Worm (Caenorhabditis elegans) whole organism, L1 larva: ENCODE data around the gene lgc-44.

Experiments used
- C34B4.2 ChIP-seq: sonication (generic microtip); optimal IDR thresholded peaks from 2 replicates; lab custom pipeline; 2017; ENCODE audit warnings: mild to moderate bottlenecking, missing genetic modification characterization, missing compliant biosample characterization
- ceh-82 ChIP-seq, 3 experiments: fragments of 150-350 bp in 1 of 3; sonication (generic microtip) in 2 of 3; optimal IDR thresholded peaks; 2 replicates each; lab custom pipeline; 2014 to 2017; ENCODE audit warnings: missing biosample characterization in 3 of 3, missing genetic modification characterization in 3 of 3
- ceh-88 ChIP-seq: fragments of 200-800 bp; sonication (Bioruptor generic); IDR thresholded peaks from 2 replicates; pipeline ENCODE4 v1.3.6; 2022; ENCODE audit warnings: missing genetic modification characterization, missing compliant biosample characterization
- ces-1 ChIP-seq: fragments of 150-350 bp; optimal IDR thresholded peaks from 2 replicates; lab custom pipeline; 2014; ENCODE audit warnings: missing biosample characterization, missing genetic modification reagents, missing genetic modification characterization
- efl-1 ChIP-seq, 4 experiments: fragments of 150-350 bp; optimal IDR thresholded peaks in 3 of 4; peaks in 1 of 4; 1 replicate in 1 of 4; 2 replicates in 3 of 4; lab custom pipeline; 2014; ENCODE audit warnings: missing biosample characterization in 2 of 4, missing genetic modification characterization in 2 of 4, missing genetic modification reagents in 2 of 4
- efl-3 ChIP-seq: fragments of 200-800 bp; sonication (Bioruptor generic); optimal IDR thresholded peaks from 2 replicates; lab custom pipeline; 2018; ENCODE audit warnings: mild to moderate bottlenecking, missing genetic modification characterization, missing compliant biosample characterization
- egl-13 ChIP-seq: sonication (generic microtip); optimal IDR thresholded peaks from 2 replicates; lab custom pipeline; 2016; ENCODE audit warnings: missing genotype, missing genetic modification reagents, missing genetic modification characterization, missing compliant biosample characterization
- elt-2 ChIP-seq: sonication (generic microtip); optimal IDR thresholded peaks from 2 replicates; lab custom pipeline; 2016; ENCODE audit warnings: missing genetic modification characterization, mild to moderate bottlenecking, inconsistent platforms, missing compliant biosample characterization, missing genetic modification reagents
- elt-3 ChIP-seq, 6 experiments: fragments of 150-350 bp in 1 of 6; sonication (generic microtip); optimal IDR thresholded peaks; 2 replicates each; lab custom pipeline; 2017 to 2018; ENCODE audit warnings: missing biosample characterization in 6 of 6, missing genetic modification characterization in 6 of 6, inconsistent platforms in 1 of 6
- fkh-4 ChIP-seq: sonication (generic microtip); optimal IDR thresholded peaks from 2 replicates; lab custom pipeline; 2016; ENCODE audit warnings: missing compliant biosample characterization, missing genetic modification characterization, borderline replicate concordance
- grh-1 ChIP-seq: fragments of 200-800 bp; sonication (Bioruptor generic); IDR thresholded peaks from 2 replicates; pipeline ENCODE4 v1.3.6; 2022; ENCODE audit warnings: missing genetic modification reagents, missing genetic modification characterization, missing compliant biosample characterization
- hlh-4 ChIP-seq: sonication (generic microtip); optimal IDR thresholded peaks from 2 replicates; lab custom pipeline; 2016; ENCODE audit warnings: mild to moderate bottlenecking, missing genetic modification characterization, missing compliant biosample characterization
- hpl-2 ChIP-seq: fragments of 150-350 bp; optimal IDR thresholded peaks from 2 replicates; lab custom pipeline; 2014; ENCODE audit warnings: missing biosample characterization, missing genetic modification reagents, missing genetic modification characterization
- irx-1 ChIP-seq: sonication (generic microtip); optimal IDR thresholded peaks from 2 replicates; lab custom pipeline; 2016; ENCODE audit warnings: missing genetic modification characterization, missing compliant biosample characterization
- jun-1 ChIP-seq: fragments of 150-350 bp; optimal IDR thresholded peaks from 2 replicates; lab custom pipeline; 2014; ENCODE audit warnings: missing biosample characterization, missing genetic modification reagents, missing genetic modification characterization
- lin-13 ChIP-seq: fragments of 150-350 bp; optimal IDR thresholded peaks from 2 replicates; lab custom pipeline; 2014; ENCODE audit warnings: missing biosample characterization, missing genetic modification reagents, missing genetic modification characterization
- lin-15B ChIP-seq: fragments of 150-350 bp; sonication (generic microtip); optimal IDR thresholded peaks from 3 replicates; lab custom pipeline; 2014; ENCODE audit warnings: missing biosample characterization, missing genetic modification characterization
- lin-35 ChIP-seq, 2 experiments: fragments of 150-350 bp; optimal IDR thresholded peaks; 2 replicates each; lab custom pipeline; 2014; ENCODE audit warnings: missing biosample characterization in 2 of 2, missing genetic modification characterization in 2 of 2, missing genetic modification reagents in 2 of 2
- lir-3 ChIP-seq: sonication (generic microtip); optimal IDR thresholded peaks from 2 replicates; lab custom pipeline; 2016; ENCODE audit warnings: mild to moderate bottlenecking, missing genetic modification characterization, moderate library complexity, missing compliant biosample characterization; ENCODE audit not compliant: poor library complexity
- lsy-2 ChIP-seq, 2 experiments: fragments of 150-350 bp; optimal IDR thresholded peaks; 2 replicates each; lab custom pipeline; 2014; ENCODE audit warnings: missing biosample characterization in 2 of 2, missing genetic modification characterization in 2 of 2
- mab-9 ChIP-seq: fragments of 200-800 bp; sonication (Bioruptor generic); IDR thresholded peaks from 2 replicates; pipeline ENCODE4 v1.3.6; 2022; ENCODE audit warnings: missing genetic modification reagents, missing genetic modification characterization, missing compliant biosample characterization
- mdl-1 ChIP-seq, 2 experiments: fragments of 150-350 bp; optimal IDR thresholded peaks; 2 replicates each; lab custom pipeline; 2014 to 2017; ENCODE audit warnings: missing biosample characterization in 2 of 2, missing genetic modification characterization in 2 of 2, inconsistent platforms in 1 of 2
- mep-1 ChIP-seq: fragments of 150-350 bp; optimal IDR thresholded peaks from 2 replicates; lab custom pipeline; 2014; ENCODE audit warnings: missing biosample characterization, missing genetic modification characterization
- nhr-19 ChIP-seq: fragments of 200-800 bp; sonication (Bioruptor generic); conservative IDR thresholded peaks from 2 replicates; pipeline ENCODE4 v1.3.6; 2022; ENCODE audit warnings: missing genetic modification characterization, missing compliant biosample characterization
- nhr-20 ChIP-seq: sonication (generic microtip); optimal IDR thresholded peaks from 2 replicates; lab custom pipeline; 2016; ENCODE audit warnings: mild to moderate bottlenecking, missing genetic modification characterization, missing compliant biosample characterization
- nhr-71 ChIP-seq: sonication (generic microtip); optimal IDR thresholded peaks from 2 replicates; lab custom pipeline; 2016; ENCODE audit warnings: mild to moderate bottlenecking, missing genetic modification characterization, moderate library complexity, missing compliant biosample characterization
- nhr-77 ChIP-seq: fragments of 150-350 bp; optimal IDR thresholded peaks from 2 replicates; lab custom pipeline; 2014; ENCODE audit warnings: missing biosample characterization, missing genetic modification characterization
- nhr-85 ChIP-seq: sonication (generic microtip); peaks from one replicate; lab custom pipeline; 2016; ENCODE audit warnings: missing genetic modification characterization, inconsistent platforms, missing compliant biosample characterization
- nhr-90 ChIP-seq: sonication (generic microtip); optimal IDR thresholded peaks from 2 replicates; lab custom pipeline; 2016; ENCODE audit warnings: mild to moderate bottlenecking, missing genetic modification characterization, missing compliant biosample characterization; ENCODE audit not compliant: poor library complexity
- pag-3 ChIP-seq: sonication (generic microtip); optimal IDR thresholded peaks from 2 replicates; lab custom pipeline; 2017; ENCODE audit warnings: missing genetic modification characterization, mild to moderate bottlenecking, missing compliant biosample characterization, antibody characterized with exemption, borderline replicate concordance; ENCODE audit not compliant: insufficient read depth
- pax-3 ChIP-seq: fragments of 200-800 bp; sonication (Bioruptor generic); optimal IDR thresholded peaks from 2 replicates; lab custom pipeline; 2018; ENCODE audit warnings: mild to moderate bottlenecking, missing genetic modification characterization, moderate library complexity, missing compliant biosample characterization
- pqm-1 ChIP-seq: sonication (generic microtip); optimal IDR thresholded peaks from 3 replicates; lab custom pipeline; 2017; ENCODE audit warnings: missing biosample characterization, missing genetic modification characterization
- skn-1 ChIP-seq: fragments of 150-350 bp; optimal IDR thresholded peaks from 2 replicates; lab custom pipeline; 2014; ENCODE audit warnings: missing biosample characterization, missing genetic modification characterization
- snpc-4 ChIP-seq: fragments of 150-350 bp; optimal IDR thresholded peaks from 2 replicates; lab custom pipeline; 2014; ENCODE audit warnings: missing biosample characterization, missing genetic modification characterization
- sox-4 ChIP-seq: sonication (generic microtip); optimal IDR thresholded peaks from 2 replicates; lab custom pipeline; 2016; ENCODE audit warnings: missing genetic modification characterization, missing compliant biosample characterization
- sptf-1 ChIP-seq: fragments of 150-350 bp; optimal IDR thresholded peaks from 2 replicates; lab custom pipeline; 2014; ENCODE audit warnings: missing biosample characterization, missing genetic modification characterization
- tlp-1 ChIP-seq: fragments of 150-350 bp; optimal IDR thresholded peaks from 2 replicates; lab custom pipeline; 2014; ENCODE audit warnings: missing biosample characterization, missing genetic modification characterization
- unc-130 ChIP-seq: fragments of 150-350 bp; optimal IDR thresholded peaks from 2 replicates; lab custom pipeline; 2017; ENCODE audit warnings: missing biosample characterization, missing genetic modification characterization, inconsistent platforms
- unc-62 ChIP-seq: fragments of 150-350 bp; optimal IDR thresholded peaks from 2 replicates; lab custom pipeline; 2014; ENCODE audit warnings: missing biosample characterization, missing genetic modification reagents, missing genetic modification characterization
- unc-86 ChIP-seq: sonication (generic microtip); optimal IDR thresholded peaks from 2 replicates; lab custom pipeline; 2016; ENCODE audit warnings: missing genetic modification characterization, missing compliant biosample characterization
- unc-98 ChIP-seq: fragments of 200-800 bp; sonication (Bioruptor generic); IDR thresholded peaks from 2 replicates; pipeline ENCODE4 v1.3.6; 2022; ENCODE audit warnings: missing genetic modification characterization, missing compliant biosample characterization
- xbp-1 ChIP-seq: sonication (generic microtip); optimal IDR thresholded peaks from 2 replicates; lab custom pipeline; 2016; ENCODE audit warnings: missing genetic modification characterization, missing compliant biosample characterization
- zag-1 ChIP-seq: fragments of 150-350 bp; optimal IDR thresholded peaks from 2 replicates; lab custom pipeline; 2014; ENCODE audit warnings: missing biosample characterization, missing genetic modification characterization

The lgc-44 gene

ce11 chrV:11649254-11649653 is 23.1 kb downstream of the lgc-44 start:
- peak; percentile 27 for TF ChIP-seq nhr-20 (tag; lab: Kevin White, UChicago)
- peak; percentile 75 for TF ChIP-seq elt-2
- no peak for TF ChIP-seq pax-3 (tag; lab: Kevin White, UChicago)
- no peak for TF ChIP-seq efl-1 (optimal IDR thresholded peaks at IDR 0.05; lab: Kevin White, UChicago)
- peak in 1 of 2 experiments; percentile 19 for TF ChIP-seq efl-1 (GFP tag; optimal IDR thresholded peaks at IDR 0.05 in 1 of 2; lab: Kevin White, UChicago)

- TF ChIP-seq unc-62 (GFP tag; lab: Kevin White, UChicago) = no peak
- no peak for TF ChIP-seq hlh-4 (tag; lab: Kevin White, UChicago)
- no peak for TF ChIP-seq ceh-88
- TF ChIP-seq mdl-1 (tag; optimal IDR thresholded peaks at IDR 0.05; lab: Kevin White, UChicago) = no peak
- no peak for TF ChIP-seq unc-86 (tag; lab: Kevin White, UChicago)
- TF ChIP-seq nhr-90 (tag; lab: Kevin White, UChicago) = peak; percentile 8
- peak; percentile 49 for TF ChIP-seq nhr-20 (tag; lab: Kevin White, UChicago)
- no peak for TF ChIP-seq efl-3
- TF ChIP-seq grh-1 (GFP tag; lab: Robert Waterston, UW) = no peak
- peak; percentile 19 for TF ChIP-seq nhr-71 (tag; lab: Kevin White, UChicago)
- TF ChIP-seq pag-3 = no peak
- no peak for TF ChIP-seq snpc-4 (tag; lab: Kevin White, UChicago)
- no peak for TF ChIP-seq lsy-2 (tag; optimal IDR thresholded peaks at IDR 0.05; lab: Kevin White, UChicago)
- TF ChIP-seq elt-2 = peak; percentile 89
- TF ChIP-seq mab-9 (GFP tag; lab: Robert Waterston, UW) = no peak
- TF ChIP-seq lin-35 (GFP tag; optimal IDR thresholded peaks at IDR 0.05; lab: Kevin White, UChicago) = peak in 1 of 2 experiments; percentile 42
- no peak for TF ChIP-seq irx-1
- TF ChIP-seq skn-1 (tag; lab: Kevin White, UChicago) = no peak
- TF ChIP-seq zag-1 = no peak
- TF ChIP-seq ces-1 (GFP tag; lab: Kevin White, UChicago) = no peak
- no peak for TF ChIP-seq sptf-1 (tag; lab: Kevin White, UChicago)
- no peak for TF ChIP-seq sox-4
- no peak for TF ChIP-seq jun-1 (tag; lab: Kevin White, UChicago)
- peak; percentile 32 for TF ChIP-seq pqm-1 (tag; lab: Kevin White, UChicago)
- no peak for TF ChIP-seq nhr-19
- TF ChIP-seq, all 84 proteins: peak for 6
Measured at ce11 chrV:11648435-11648834, 24.0 kb downstream of the lgc-44 start.

- TF ChIP-seq pqm-1 (tag; lab: Kevin White, UChicago) (peak; percentile 1), nhr-77 (tag; lab: Kevin White, UChicago) (no peak), lin-13 (GFP tag; lab: Kevin White, UChicago) (no peak)
Measured at ce11 chrV:11647821-11648220, 24.6 kb downstream of the lgc-44 start.

ce11 chrV:11645244-11645643 is 27.2 kb downstream of the lgc-44 start, which contains the start of gene skp-1:
Gene skp-1, plus strand, starts transcription at chrV:11645481.
- no peak for TF ChIP-seq zag-1
- no peak for TF ChIP-seq unc-98 (GFP tag; lab: Robert Waterston, UW)
- TF ChIP-seq mep-1 = no peak
- no peak for TF ChIP-seq lir-3
- TF ChIP-seq efl-3 = no peak
- TF ChIP-seq ceh-88 = no peak
- TF ChIP-seq elt-3 (tag; optimal IDR thresholded peaks at IDR 0.05; lab: Kevin White, UChicago) = no peak
- no peak for TF ChIP-seq nhr-20 (tag; lab: Kevin White, UChicago)
- TF ChIP-seq unc-62 (GFP tag; lab: Kevin White, UChicago) = no peak

- TF ChIP-seq egl-13 (tag; lab: Kevin White, UChicago) = peak; percentile 29
- peak in 1 of 3 experiments; percentile 76 for TF ChIP-seq ceh-82 (tag; optimal IDR thresholded peaks at IDR 0.05; lab: Kevin White, UChicago)
- peak; percentile 71 for TF ChIP-seq skn-1 (tag; lab: Kevin White, UChicago)
- peak; percentile 33 for TF ChIP-seq unc-86 (tag; lab: Kevin White, UChicago)
- TF ChIP-seq C34B4.2 (tag; lab: Kevin White, UChicago) = no peak
- no peak for TF ChIP-seq ceh-88
- no peak for TF ChIP-seq hpl-2 (GFP tag; lab: Kevin White, UChicago)
- peak; percentile 52 to 80 for TF ChIP-seq lsy-2 (tag; optimal IDR thresholded peaks at IDR 0.05; lab: Kevin White, UChicago)
- TF ChIP-seq tlp-1 (tag; lab: Kevin White, UChicago) = no peak
- peak; percentile 80 for TF ChIP-seq lir-3
- peak; percentile 60 for TF ChIP-seq pax-3 (tag; lab: Kevin White, UChicago)
- peak; percentile 77 for TF ChIP-seq mep-1
- TF ChIP-seq nhr-85 = peak; percentile 62
- TF ChIP-seq xbp-1 = peak; percentile 67
- peak; percentile 19 for TF ChIP-seq pag-3
- TF ChIP-seq lin-15B (tag; lab: Kevin White, UChicago) = peak; percentile 81
- peak; percentile 52 for TF ChIP-seq irx-1
- TF ChIP-seq fkh-4 (tag; lab: Kevin White, UChicago) = peak; percentile 24
- peak; percentile 55 for TF ChIP-seq unc-130 (tag; lab: Kevin White, UChicago)
- TF ChIP-seq mab-9 (GFP tag; lab: Robert Waterston, UW) = peak; percentile 11; the same call in 1 of the 2 replicates
Measured at ce11 chrV:11644166-11644565, 28.2 kb downstream of the lgc-44 start, which contains the start of gene bir-1. Gene bir-1, plus strand, starts transcription at chrV:11644477.
